Fruit fly (Drosophila melanogaster) whole organism, embryonic: Measurements from ENCODE around the gene schlank.

ENCODE experiments used
- CG11398 ChIP-seq: fragments of 200-800 bp; sonication (Bioruptor generic); optimal IDR thresholded peaks from 2 replicates; lab custom pipeline; 2016; ENCODE audit warnings: missing biosample characterization, missing genetic modification characterization
- CG12155 ChIP-seq: fragments of 200-800 bp; sonication (Bioruptor generic); optimal IDR thresholded peaks from 3 replicates; lab custom pipeline; 2016; ENCODE audit warnings: missing biosample characterization, missing genetic modification characterization
- CG13123 ChIP-seq: fragments of 200-800 bp; sonication (Bioruptor generic); optimal IDR thresholded peaks from 2 replicates; lab custom pipeline; 2016; ENCODE audit warnings: missing biosample characterization, missing genetic modification characterization
- CG13296 ChIP-seq: fragments of 200-800 bp; sonication (Bioruptor generic); optimal IDR thresholded peaks from 3 replicates; lab custom pipeline; 2018; ENCODE audit warnings: missing biosample characterization, mild to moderate bottlenecking, missing genetic modification characterization
- CG14050 ChIP-seq: fragments of 200-800 bp; sonication (Bioruptor generic); IDR thresholded peaks from 3 replicates; pipeline ENCODE4 v1.3.6; 2022; ENCODE audit warnings: missing biosample characterization, missing genetic modification characterization
- CG14860 ChIP-seq: fragments of 200-800 bp; sonication (Bioruptor generic); IDR thresholded peaks from 3 replicates; pipeline ENCODE4 v1.3.6; 2022; ENCODE audit warnings: missing biosample characterization, missing genetic modification characterization; ENCODE audit not compliant: partially characterized antibody
- CG1602 ChIP-seq: fragments of 200-800 bp; sonication (Bioruptor generic); optimal IDR thresholded peaks from 3 replicates; lab custom pipeline; 2016; ENCODE audit warnings: missing biosample characterization, missing genetic modification characterization
- CG17385 ChIP-seq: fragments of 200-800 bp; sonication (Bioruptor generic); optimal IDR thresholded peaks from 3 replicates; lab custom pipeline; 2018; ENCODE audit warnings: missing biosample characterization, mild to moderate bottlenecking, missing genetic modification characterization
- CG17829 ChIP-seq: fragments of 200-800 bp; optimal IDR thresholded peaks from 2 replicates; lab custom pipeline; 2019; ENCODE audit warnings: missing biosample characterization, mild to moderate bottlenecking, missing genetic modification characterization, moderate library complexity
- CG18262 ChIP-seq: fragments of 200-800 bp; optimal IDR thresholded peaks from 3 replicates; lab custom pipeline; 2019; ENCODE audit warnings: missing biosample characterization, mild to moderate bottlenecking, missing genetic modification characterization, moderate library complexity
- CG2678 ChIP-seq: fragments of 200-800 bp; sonication (Bioruptor generic); optimal IDR thresholded peaks from 3 replicates; lab custom pipeline; 2019; ENCODE audit warnings: missing biosample characterization, mild to moderate bottlenecking, missing genetic modification characterization, moderate library complexity
- CG30403 ChIP-seq: fragments of 200-800 bp; sonication (Bioruptor generic); optimal IDR thresholded peaks from 3 replicates; lab custom pipeline; 2016; ENCODE audit warnings: missing biosample characterization, missing genetic modification characterization
- CG32532 ChIP-seq: fragments of 200-800 bp; sonication (Bioruptor generic); IDR thresholded peaks from 2 replicates; pipeline ENCODE4 v1.3.6; 2022; ENCODE audit warnings: missing biosample characterization, missing genetic modification characterization
- CG33213 ChIP-seq: fragments of 200-800 bp; sonication (Bioruptor generic); optimal IDR thresholded peaks from 3 replicates; lab custom pipeline; 2016; ENCODE audit warnings: missing biosample characterization, missing genetic modification characterization
- CG34224 ChIP-seq: fragments of 200-800 bp; sonication (Bioruptor generic); IDR thresholded peaks from 3 replicates; pipeline ENCODE4 v1.3.6; 2022; ENCODE audit warnings: missing biosample characterization, missing genetic modification characterization; ENCODE audit not compliant: partially characterized antibody
- CG3847 ChIP-seq: fragments of 200-800 bp; sonication (Bioruptor generic); IDR thresholded peaks from 2 replicates; pipeline ENCODE4 v1.3.6; 2022; ENCODE audit warnings: missing biosample characterization, missing genetic modification characterization
- CG4404 ChIP-seq: fragments of 200-800 bp; sonication (Bioruptor generic); IDR thresholded peaks from 2 replicates; pipeline ENCODE4 v1.3.6; 2022; ENCODE audit warnings: missing biosample characterization, missing genetic modification characterization
- CG4617 ChIP-seq: fragments of 200-800 bp; sonication (Bioruptor generic); optimal IDR thresholded peaks from 3 replicates; lab custom pipeline; 2016; ENCODE audit warnings: missing biosample characterization, missing genetic modification characterization, borderline replicate concordance
- CG8281 ChIP-seq: fragments of 200-800 bp; sonication (Bioruptor generic); optimal IDR thresholded peaks from 2 replicates; lab custom pipeline; 2018; ENCODE audit warnings: missing biosample characterization, mild to moderate bottlenecking, missing genetic modification characterization, moderate library complexity
- CG8478 ChIP-seq: fragments of >200 bp; optimal IDR thresholded peaks from 2 replicates; lab custom pipeline; 2018
- CG9437 ChIP-seq: fragments of 200-800 bp; sonication (Bioruptor generic); optimal IDR thresholded peaks from 2 replicates; lab custom pipeline; 2018; ENCODE audit warnings: missing biosample characterization, mild to moderate bottlenecking, missing genetic modification characterization
- Doc2 ChIP-seq: fragments of 200-800 bp; sonication (Bioruptor generic); IDR thresholded peaks from 2 replicates; pipeline ENCODE4 v1.3.6; 2022; ENCODE audit warnings: missing biosample characterization, missing genetic modification characterization
- Drgx ChIP-seq: fragments of 200-800 bp; sonication (Bioruptor generic); IDR thresholded peaks from 2 replicates; pipeline ENCODE4 v1.3.6; 2022; ENCODE audit warnings: missing biosample characterization, missing genetic modification characterization
- Fer2 ChIP-seq: fragments of 200-800 bp; sonication (Bioruptor generic); optimal IDR thresholded peaks from 2 replicates; lab custom pipeline; 2018; ENCODE audit warnings: missing biosample characterization, mild to moderate bottlenecking, missing genetic modification characterization, moderate library complexity
- Fer3 ChIP-seq: fragments of 200-800 bp; sonication (Bioruptor generic); optimal IDR thresholded peaks from 2 replicates; lab custom pipeline; 2018; ENCODE audit warnings: missing biosample characterization, mild to moderate bottlenecking, missing genetic modification characterization, moderate library complexity
- Gsc ChIP-seq: fragments of 200-800 bp; sonication (Bioruptor generic); IDR thresholded peaks from 2 replicates; pipeline ENCODE4 v1.3.6; 2022; ENCODE audit warnings: missing biosample characterization, missing genetic modification characterization
- H15 ChIP-seq: fragments of 200-800 bp; sonication (Bioruptor generic); IDR thresholded peaks from 3 replicates; pipeline ENCODE4 v1.3.6; 2022; ENCODE audit warnings: missing biosample characterization, missing genetic modification characterization
- HLH54F ChIP-seq: fragments of 200-800 bp; sonication (Bioruptor generic); optimal IDR thresholded peaks from 3 replicates; lab custom pipeline; 2016; ENCODE audit warnings: missing biosample characterization, missing genetic modification characterization
- Hr51 ChIP-seq, 2 experiments: fragments of 200-800 bp; sonication (Bioruptor generic); optimal IDR thresholded peaks; 2 replicates in 1 of 2; 3 replicates in 1 of 2; lab custom pipeline; 2016 to 2018; ENCODE audit warnings: missing biosample characterization in 2 of 2, missing genetic modification characterization in 2 of 2, mild to moderate bottlenecking in 1 of 2, moderate library complexity in 1 of 2
- Hsf ChIP-seq: fragments of 200-800 bp; sonication (Bioruptor generic); optimal IDR thresholded peaks from 3 replicates; lab custom pipeline; 2016; ENCODE audit warnings: missing biosample characterization, missing genetic modification characterization
- Mad ChIP-seq: fragments of 200-800 bp; sonication (Bioruptor generic); optimal IDR thresholded peaks from 2 replicates; lab custom pipeline; 2016; ENCODE audit warnings: missing biosample characterization, missing genetic modification characterization
- Max ChIP-seq: fragments of 200-800 bp; sonication (Bioruptor generic); optimal IDR thresholded peaks from 2 replicates; lab custom pipeline; 2016; ENCODE audit warnings: missing biosample characterization, mild to moderate bottlenecking, missing genetic modification characterization
- NFAT ChIP-seq: fragments of 200-800 bp; sonication (Bioruptor generic); IDR thresholded peaks from 2 replicates; pipeline ENCODE4 v1.3.6; 2022; ENCODE audit warnings: missing biosample characterization, missing genetic modification characterization
- Tbp ChIP-seq: fragments of >200 bp; optimal IDR thresholded peaks from 2 replicates; lab custom pipeline; 2018; ENCODE audit warnings: missing biosample characterization, missing genetic modification characterization
- ac ChIP-seq: fragments of 200-800 bp; sonication (Bioruptor generic); optimal IDR thresholded peaks from 3 replicates; lab custom pipeline; 2017; ENCODE audit warnings: missing biosample characterization, mild to moderate bottlenecking, missing genetic modification characterization
- az2 ChIP-seq: fragments of 200-800 bp; sonication (Bioruptor generic); optimal IDR thresholded peaks from 3 replicates; lab custom pipeline; 2016; ENCODE audit warnings: missing biosample characterization, missing genetic modification characterization
- croc ChIP-seq: fragments of 200-800 bp; sonication (Bioruptor generic); conservative IDR thresholded peaks from 3 replicates; pipeline ENCODE4 v1.3.6; 2022; ENCODE audit warnings: missing biosample characterization, missing genetic modification characterization
- eyg ChIP-seq: fragments of 200-800 bp; sonication (Bioruptor generic); optimal IDR thresholded peaks from 3 replicates; lab custom pipeline; 2016; ENCODE audit warnings: missing biosample characterization, missing genetic modification characterization
- jumu ChIP-seq: fragments of 200-800 bp; sonication (Bioruptor generic); optimal IDR thresholded peaks from 3 replicates; lab custom pipeline; 2016; ENCODE audit warnings: missing biosample characterization, missing genetic modification characterization
- ken ChIP-seq: fragments of 200-800 bp; sonication (Bioruptor generic); IDR thresholded peaks from 3 replicates; pipeline ENCODE4 v1.3.6; 2022; ENCODE audit warnings: missing biosample characterization, missing genetic modification characterization
- pfk ChIP-seq: fragments of 200-800 bp; sonication (Bioruptor generic); optimal IDR thresholded peaks from 2 replicates; lab custom pipeline; 2018; ENCODE audit warnings: missing biosample characterization, mild to moderate bottlenecking, missing genetic modification characterization, moderate library complexity
- pho ChIP-seq: fragments of 200-800 bp; sonication (Bioruptor generic); optimal IDR thresholded peaks from 2 replicates; lab custom pipeline; 2016; ENCODE audit warnings: missing biosample characterization, missing genetic modification characterization
- prd ChIP-seq, 3 experiments: fragments of >200 bp in 2 of 3; fragments of 200-800 bp in 1 of 3; sonication (Bioruptor generic) in 1 of 3; optimal IDR thresholded peaks in 2 of 3; IDR thresholded peaks in 1 of 3; 2 replicates in 2 of 3; 3 replicates in 1 of 3; pipeline versions ENCODE4 v1.3.6 to Lab custom; 2017 to 2022; ENCODE audit warnings: missing biosample characterization in 1 of 3, missing genetic modification characterization in 1 of 3
- pum ChIP-seq: fragments of 200-800 bp; sonication (Bioruptor generic); optimal IDR thresholded peaks from 2 replicates; lab custom pipeline; 2016; ENCODE audit warnings: missing biosample characterization, missing genetic modification characterization
- pzg ChIP-seq: fragments of 200-800 bp; sonication (Bioruptor generic); optimal IDR thresholded peaks from 3 replicates; lab custom pipeline; 2018; ENCODE audit warnings: missing biosample characterization, mild to moderate bottlenecking, missing genetic modification characterization, moderate library complexity
- sens-2 ChIP-seq: fragments of 200-800 bp; sonication (Bioruptor generic); IDR thresholded peaks from 2 replicates; pipeline ENCODE4 v1.3.6; 2022; ENCODE audit warnings: missing biosample characterization, missing genetic modification characterization
- slou ChIP-seq: fragments of 200-800 bp; sonication (Bioruptor generic); optimal IDR thresholded peaks from 3 replicates; lab custom pipeline; 2016; ENCODE audit warnings: missing biosample characterization, missing genetic modification characterization
- slp2 ChIP-seq: fragments of 200-800 bp; sonication (Bioruptor generic); optimal IDR thresholded peaks from 2 replicates; lab custom pipeline; 2016; ENCODE audit warnings: missing biosample characterization, missing genetic modification characterization
- ssp ChIP-seq: fragments of 200-800 bp; sonication (Bioruptor generic); IDR thresholded peaks from 2 replicates; pipeline ENCODE4 v1.3.6; 2022; ENCODE audit warnings: missing biosample characterization, missing genetic modification characterization
- tna ChIP-seq: fragments of 200-800 bp; sonication (Bioruptor generic); IDR thresholded peaks from 2 replicates; pipeline ENCODE4 v1.3.6; 2022; ENCODE audit warnings: missing biosample characterization, missing genetic modification characterization; ENCODE audit not compliant: partially characterized antibody
- wdn ChIP-seq: fragments of 200-800 bp; sonication (Bioruptor generic); IDR thresholded peaks from 2 replicates; pipeline ENCODE4 v1.3.6; 2022; ENCODE audit warnings: missing biosample characterization, missing genetic modification characterization

The schlank gene

DNA sequence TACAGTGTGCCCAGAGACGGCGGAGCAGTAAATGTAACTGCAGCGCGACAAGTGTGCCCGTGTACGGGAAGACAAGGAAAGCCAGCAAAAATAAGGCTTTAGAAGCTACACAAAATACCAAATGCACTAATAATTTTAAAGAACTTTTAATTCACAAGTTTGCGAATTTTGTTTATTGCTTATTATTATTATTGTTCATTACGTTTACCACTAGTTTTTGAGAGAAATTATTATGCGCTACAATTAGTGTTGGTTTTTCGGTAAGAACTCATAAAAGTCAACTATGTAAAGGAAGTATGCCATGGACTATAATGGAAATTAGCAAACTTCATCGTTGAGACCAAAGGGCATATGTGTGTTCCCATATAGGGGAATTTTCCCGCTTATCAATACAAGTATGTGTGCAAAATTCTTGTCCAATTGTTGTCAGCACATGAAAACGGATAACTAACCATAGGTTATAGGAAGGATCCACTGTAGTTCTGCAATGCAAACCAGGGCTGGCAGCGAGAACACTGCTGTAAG lies at the start of gene schlank (continued):
- TF ChIP-seq CG4617 (GFP tag; lab: Kevin White, UChicago) (no peak), H15 (GFP tag; lab: Robert Waterston, UW) (peak; percentile 45; the same call in 1 of the 3 replicates), CG12155 (peak; percentile 27), Fer2 (tag; lab: Kevin White, UChicago) (no peak), pum (GFP tag; lab: Kevin White, UChicago) (peak; percentile 51), CG8281 (tag; lab: Kevin White, UChicago) (no peak), Gsc (GFP tag; lab: Robert Waterston, UW) (no peak), CG17829 (peak; percentile 28), Hr51 (GFP tag; optimal IDR thresholded peaks at IDR 0.05; lab: Kevin White, UChicago) (peak in 1 of 2 experiments; percentile 1), Hsf (GFP tag; lab: Kevin White, UChicago) (peak; percentile 62), CG4404 (GFP tag; lab: Robert Waterston, UW) (peak; percentile 44; the same call in 1 of the 2 replicates), ken (peak; percentile 66), CG3847 (GFP tag; lab: Robert Waterston, UW) (peak; percentile 25; the same call in 1 of the 2 replicates), prd (optimal IDR thresholded peaks at IDR 0.05; lab: Kevin White, UChicago) (no peak), prd (GFP tag; IDR thresholded peaks at IDR 0.05; lab: Robert Waterston, UW) (peak; percentile 81), CG17385 (GFP tag; lab: Kevin White, UChicago) (no peak), CG11398 (peak; percentile 30), Max (GFP tag; lab: Kevin White, UChicago) (no peak), eyg (no peak), jumu (GFP tag; lab: Kevin White, UChicago) (peak; percentile 74), CG9437 (GFP tag; lab: Kevin White, UChicago) (peak; percentile 13), CG1602 (GFP tag; lab: Kevin White, UChicago) (peak; percentile 60), CG34224 (GFP tag; lab: Robert Waterston, UW) (no peak), Drgx (0 out of 2 replicates have a peak, but pooled peaks have one; percentile 29), Doc2 (GFP tag; lab: Robert Waterston, UW) (no peak), CG13123 (GFP tag; lab: Kevin White, UChicago) (no peak), slp2 (GFP tag; lab: Kevin White, UChicago) (peak; percentile 42), CG32532 (GFP tag; lab: Robert Waterston, UW) (peak; percentile 73), NFAT (GFP tag; lab: Robert Waterston, UW) (peak; percentile 61), CG13296 (GFP tag; lab: Kevin White, UChicago) (peak; percentile 31), pzg (peak; percentile 76), sens-2 (no peak), Tbp (GFP tag; lab: Kevin White, UChicago) (no peak), CG33213 (GFP tag; lab: Kevin White, UChicago) (peak; percentile 37), CG18262 (tag; lab: Kevin White, UChicago) (peak; percentile 53), wdn (GFP tag; lab: Robert Waterston, UW) (peak; percentile 56), CG2678 (tag; lab: Kevin White, UChicago) (no peak), Mad (GFP tag; lab: Kevin White, UChicago) (no peak), CG8478 (lab: Kevin White, UChicago) (no peak), ssp (GFP tag; lab: Robert Waterston, UW) (peak; percentile 76), CG14050 (GFP tag; lab: Robert Waterston, UW) (peak; percentile 32; the same call in 1 of the 3 replicates), Fer3 (peak; percentile 52), HLH54F (GFP tag; lab: Kevin White, UChicago) (peak; percentile 67), pfk (no peak), CG14860 (GFP tag; lab: Robert Waterston, UW) (no peak), CG30403 (GFP tag; lab: Kevin White, UChicago) (peak; percentile 62), ac (GFP tag; lab: Kevin White, UChicago) (no peak), pho (peak; percentile 56), croc (peak; percentile 28; the same call in 1 of the 3 replicates), az2 (GFP tag; lab: Kevin White, UChicago) (peak; percentile 55), tna (GFP tag; lab: Robert Waterston, UW) (no peak), slou (GFP tag; lab: Kevin White, UChicago) (peak; percentile 20)
